Fruit fly (Drosophila melanogaster): ENCODE data around the gene HDAC3.

HDAC3 gene

dm6 chr3R:5517002-5517875, 42.8 kb upstream of the HDAC3 start, which contains the start of gene Itpr:
Gene Itpr (plus strand): TSS chr3R:5517117.
- TF ChIP-seq Sox14 (GFP tag; optimal IDR thresholded peaks at IDR 0.05) (peak; percentile 14), CG8632 (GFP tag; optimal IDR thresholded peaks at IDR 0.05) (no peak), esn (GFP tag; optimal IDR thresholded peaks at IDR 0.05) (no peak), CG3032 (tag; optimal IDR thresholded peaks at IDR 0.05) (no peak), dac (GFP tag; optimal IDR thresholded peaks at IDR 0.05) (no peak), cyc (GFP tag; optimal IDR thresholded peaks at IDR 0.05) (no peak), CG32006 (GFP tag; optimal IDR thresholded peaks at IDR 0.05) (no peak), topi (GFP tag; optimal IDR thresholded peaks at IDR 0.05) (no peak), Sox102F (GFP tag; optimal IDR thresholded peaks at IDR 0.05) (no peak), CG8319 (GFP tag; optimal IDR thresholded peaks at IDR 0.05) (no peak), CG31627 (GFP tag; optimal IDR thresholded peaks at IDR 0.05) (no peak), CG6163 (GFP tag; IDR thresholded peaks at IDR 0.05) (no peak; the same call in 2 of the 3 replicates), CG6854 (GFP tag; optimal IDR thresholded peaks at IDR 0.05) (peak; percentile 45), CG6276 (GFP tag; optimal IDR thresholded peaks at IDR 0.05) (peak; percentile 40), dsx (GFP tag; optimal IDR thresholded peaks at IDR 0.05; ENCODE audit: poor library complexity, severe bottlenecking) (no peak), CG1621 (tag; optimal IDR thresholded peaks at IDR 0.05) (peak; percentile 24), CG8119 (GFP tag; IDR thresholded peaks at IDR 0.05) (peak; percentile 28; the same call in 1 of the 3 replicates), fkh (GFP tag; optimal IDR thresholded peaks at IDR 0.05) (peak; percentile 97), CG7368 (GFP tag; optimal IDR thresholded peaks at IDR 0.05) (no peak), CG11902 (GFP tag; optimal IDR thresholded peaks at IDR 0.05) (no peak), CG10631 (GFP tag; optimal IDR thresholded peaks at IDR 0.05) (no peak), fd59A (GFP tag; optimal IDR thresholded peaks at IDR 0.05) (no peak), vri (GFP tag; optimal IDR thresholded peaks at IDR 0.05) (peak; percentile 10), Gug (GFP tag; IDR thresholded peaks at IDR 0.05) (no peak), CG6808 (GFP tag; optimal IDR thresholded peaks at IDR 0.05) (no peak), eg (GFP tag; IDR thresholded peaks at IDR 0.05) (no peak), Hr38 (GFP tag; optimal IDR thresholded peaks at IDR 0.05) (no peak), ss (GFP tag; optimal IDR thresholded peaks at IDR 0.05) (peak; percentile 28 to 54), CG4318 (GFP tag; optimal IDR thresholded peaks at IDR 0.05) (no peak), CG16779 (tag; optimal IDR thresholded peaks at IDR 0.05) (peak; percentile 20), CG10669 (GFP tag; optimal IDR thresholded peaks at IDR 0.05) (no peak), CG11762 (GFP tag; optimal IDR thresholded peaks at IDR 0.05; ENCODE audit: insufficient read depth) (no peak), Eip78C (GFP tag) (peak; percentile 58), fd85E (GFP tag; optimal IDR thresholded peaks at IDR 0.05) (no peak), CG9139 (GFP tag; optimal IDR thresholded peaks at IDR 0.05) (peak; percentile 42), Met (GFP tag; optimal IDR thresholded peaks at IDR 0.05) (no peak), CG11294 (GFP tag; IDR thresholded peaks at IDR 0.05) (no peak), svp (GFP tag) (peak; percentile 93), CG3919 (GFP tag; optimal IDR thresholded peaks at IDR 0.05) (peak; percentile 8), Ets96B (tag; optimal IDR thresholded peaks at IDR 0.05) (no peak), lz (GFP tag; optimal IDR thresholded peaks at IDR 0.05) (no peak), Hr39 (GFP tag; optimal IDR thresholded peaks at IDR 0.05) (no peak), achi (GFP tag; optimal IDR thresholded peaks at IDR 0.05) (no peak), Lpt (GFP tag; optimal IDR thresholded peaks at IDR 0.05) (peak; percentile 40), CG34406 (GFP tag; optimal IDR thresholded peaks at IDR 0.05) (no peak), Hr4 (GFP tag; optimal IDR thresholded peaks at IDR 0.05) (no peak), Sox15 (GFP tag; optimal IDR thresholded peaks at IDR 0.05) (no peak), pdm3 (GFP tag; optimal IDR thresholded peaks at IDR 0.05) (no peak), Blimp-1 (GFP tag; optimal IDR thresholded peaks at IDR 0.05) (no peak), Eip75B (GFP tag; optimal IDR thresholded peaks at IDR 0.05) (no peak), CG6792 (GFP tag; optimal IDR thresholded peaks at IDR 0.05) (no peak)
